Worm (Caenorhabditis elegans) whole organism, L2 larva: ENCODE measurements around the gene pigg-1.

Source experiments
- C34F6.9 ChIP-seq: fragments of 150-350 bp; optimal IDR thresholded peaks from 2 replicates; lab custom pipeline; 2014; ENCODE audit warnings: missing biosample characterization, missing genetic modification characterization
- ZK546.5 ChIP-seq: sonication (generic microtip); optimal IDR thresholded peaks from 2 replicates; lab custom pipeline; 2017; ENCODE audit warnings: missing biosample characterization, missing genetic modification characterization
- aly-2 ChIP-seq: fragments of 150-350 bp; optimal IDR thresholded peaks from 2 replicates; lab custom pipeline; 2014; ENCODE audit warnings: missing biosample characterization, missing genetic modification characterization
- ama-1 ChIP-seq: fragments of 150-350 bp; optimal IDR thresholded peaks from 2 replicates; lab custom pipeline; 2018; ENCODE audit warnings: inconsistent platforms
- crh-2 ChIP-seq: sonication (generic microtip); optimal IDR thresholded peaks from 2 replicates; lab custom pipeline; 2017; ENCODE audit warnings: missing biosample characterization, missing genetic modification characterization
- dmd-4 ChIP-seq: sonication (generic microtip); optimal IDR thresholded peaks from 2 replicates; lab custom pipeline; 2017; ENCODE audit warnings: missing biosample characterization, missing genetic modification characterization
- lin-13 ChIP-seq: fragments of 150-350 bp; optimal IDR thresholded peaks from 2 replicates; lab custom pipeline; 2014; ENCODE audit warnings: missing biosample characterization, missing genetic modification reagents, missing genetic modification characterization
- nhr-10 ChIP-seq: sonication (generic microtip); optimal IDR thresholded peaks from 2 replicates; lab custom pipeline; 2017; ENCODE audit warnings: missing biosample characterization, missing genetic modification characterization
- nhr-11 ChIP-seq: fragments of 150-350 bp; optimal IDR thresholded peaks from 2 replicates; lab custom pipeline; 2014; ENCODE audit warnings: missing biosample characterization, missing genetic modification characterization
- nhr-12 ChIP-seq: fragments of 150-350 bp; optimal IDR thresholded peaks from 2 replicates; lab custom pipeline; 2014; ENCODE audit warnings: missing biosample characterization, missing genetic modification characterization
- nhr-21 ChIP-seq: fragments of 150-350 bp; optimal IDR thresholded peaks from 2 replicates; lab custom pipeline; 2014; ENCODE audit warnings: missing biosample characterization, missing genetic modification characterization
- nhr-237 ChIP-seq: fragments of 150-350 bp; optimal IDR thresholded peaks from 2 replicates; lab custom pipeline; 2014; ENCODE audit warnings: missing biosample characterization, missing genetic modification characterization
- nhr-77 ChIP-seq: fragments of 150-350 bp; optimal IDR thresholded peaks from 2 replicates; lab custom pipeline; 2014; ENCODE audit warnings: missing biosample characterization, missing genetic modification characterization
- peb-1 ChIP-seq: fragments of 150-350 bp; optimal IDR thresholded peaks from 2 replicates; lab custom pipeline; 2014; ENCODE audit warnings: missing biosample characterization, missing genetic modification characterization
- sma-3 ChIP-seq: sonication (generic microtip); optimal IDR thresholded peaks from 2 replicates; lab custom pipeline; 2016; ENCODE audit warnings: missing genetic modification reagents, missing genetic modification characterization, missing compliant biosample characterization
- snpc-4 ChIP-seq: fragments of 150-350 bp; optimal IDR thresholded peaks from 2 replicates; lab custom pipeline; 2014; ENCODE audit warnings: missing biosample characterization, missing genetic modification characterization
- unc-62 ChIP-seq: fragments of 150-350 bp; optimal IDR thresholded peaks from 2 replicates; lab custom pipeline; 2014; ENCODE audit warnings: missing biosample characterization, missing genetic modification reagents, missing genetic modification characterization
- zag-1 ChIP-seq: fragments of 150-350 bp; optimal IDR thresholded peaks from 2 replicates; lab custom pipeline; 2014; ENCODE audit warnings: missing biosample characterization, missing genetic modification characterization
- ztf-1 ChIP-seq: fragments of 200-800 bp; sonication (Bioruptor generic); conservative IDR thresholded peaks from 2 replicates; pipeline ENCODE4 v1.3.6; 2022; ENCODE audit warnings: missing genetic modification characterization, missing compliant biosample characterization
- ztf-11 ChIP-seq: sonication (generic microtip); optimal IDR thresholded peaks from 2 replicates; lab custom pipeline; 2017; ENCODE audit warnings: missing biosample characterization, missing genetic modification characterization
- ztf-4 ChIP-seq: fragments of 150-350 bp; optimal IDR thresholded peaks from 2 replicates; lab custom pipeline; 2014; ENCODE audit warnings: missing biosample characterization, missing genetic modification characterization

pigg-1 gene

DNA sequence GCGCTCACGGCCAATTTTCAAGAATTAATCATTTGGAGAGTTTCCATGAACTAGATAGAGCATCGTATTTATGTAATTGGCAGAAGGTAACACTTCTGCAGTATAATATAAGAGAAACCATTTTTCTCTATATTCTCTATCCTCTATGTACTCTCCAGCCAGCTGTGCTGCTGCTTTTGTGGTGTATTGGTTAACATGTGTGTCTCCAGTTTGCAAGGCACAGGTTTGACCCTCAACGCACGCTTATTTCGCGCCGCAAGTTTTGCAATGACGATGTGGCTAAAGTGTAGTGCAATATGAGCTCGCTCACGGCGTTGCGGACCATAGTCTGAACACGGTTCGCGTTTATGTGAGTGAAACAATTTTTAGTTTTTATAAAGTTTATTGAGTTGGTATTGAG lies 53.1 kb downstream of the pigg-1 start (continued):
- TF ChIP-seq aly-2 (tag; lab: Kevin White, UChicago) (no peak), crh-2 (tag; lab: Kevin White, UChicago) (peak; percentile 48), ztf-11 (tag; lab: Kevin White, UChicago) (no peak), lin-13 (peak; percentile 40), ZK546.5 (no peak), unc-62 (GFP tag; lab: Kevin White, UChicago) (no peak), nhr-10 (tag; lab: Kevin White, UChicago) (no peak), dmd-4 (tag; lab: Kevin White, UChicago) (no peak), nhr-12 (tag; lab: Kevin White, UChicago) (no peak), nhr-77 (tag; lab: Kevin White, UChicago) (no peak), nhr-21 (peak; percentile 45), snpc-4 (tag; lab: Kevin White, UChicago) (no peak), ztf-1 (no peak), ztf-4 (tag; lab: Kevin White, UChicago) (no peak), nhr-11 (tag; lab: Kevin White, UChicago) (no peak), ama-1 (lab: Kevin White, UChicago) (no peak), C34F6.9 (peak; percentile 31), nhr-237 (tag; lab: Kevin White, UChicago) (no peak), zag-1 (tag; lab: Kevin White, UChicago) (peak; percentile 11), peb-1 (tag; lab: Kevin White, UChicago) (no peak), sma-3 (GFP tag; lab: Kevin White, UChicago) (no peak)
